Fruit fly (Drosophila melanogaster): ENCODE data around the gene mRpL47.

dm6 chr3R:9551659-9552435 is 36.1 kb upstream of the mRpL47 start, which contains the start of the genes mura and RnpS1:
- no peak for TF ChIP-seq al (GFP tag; IDR thresholded peaks at IDR 0.05)
- no peak for TF ChIP-seq dysf (GFP tag; IDR thresholded peaks at IDR 0.05)
- TF ChIP-seq CG34376 (GFP tag; optimal IDR thresholded peaks at IDR 0.05), result peak; percentile 42
- TF ChIP-seq usp (GFP tag; optimal IDR thresholded peaks at IDR 0.05), result no peak
- no peak for TF ChIP-seq eve (GFP tag; optimal IDR thresholded peaks at IDR 0.05)
- TF ChIP-seq cato (GFP tag; optimal IDR thresholded peaks at IDR 0.05; ENCODE audit: borderline replicate concordance), result no peak
- no peak for TF ChIP-seq CG4328 (GFP tag; optimal IDR thresholded peaks at IDR 0.05)
- no peak for TF ChIP-seq kay (GFP tag; optimal IDR thresholded peaks at IDR 0.05)
- TF ChIP-seq CG7928 (GFP tag; optimal IDR thresholded peaks at IDR 0.05), result no peak
- no peak for TF ChIP-seq Sry-β (GFP tag; optimal IDR thresholded peaks at IDR 0.05)
- TF ChIP-seq CG33213 (GFP tag; optimal IDR thresholded peaks at IDR 0.05), result no peak
- no peak for TF ChIP-seq lilli (GFP tag; optimal IDR thresholded peaks at IDR 0.05)
- TF ChIP-seq nerfin-1 (tag; optimal IDR thresholded peaks at IDR 0.05), result no peak
